Worm (Caenorhabditis elegans): ENCODE measurements around the gene T22G5.3.

The T22G5.3 gene

DNA sequence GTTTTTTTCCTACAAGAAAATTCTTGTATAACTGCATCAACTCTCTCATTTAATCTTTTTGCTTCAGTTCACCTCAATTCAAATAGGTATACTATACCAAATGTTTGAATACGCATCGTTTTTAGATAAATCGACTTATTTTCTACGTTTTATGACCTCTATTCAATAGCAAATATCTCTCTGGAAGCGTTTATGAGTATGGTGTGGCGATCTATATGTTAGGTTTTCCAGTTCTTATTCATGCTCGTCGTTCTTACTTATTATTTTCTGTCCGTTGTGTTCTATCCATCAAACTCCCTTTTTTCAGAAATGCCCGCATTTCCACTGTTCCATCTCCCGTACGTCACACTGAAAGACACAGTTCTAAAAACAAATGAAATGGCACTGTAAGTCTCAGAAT is at the start of gene T22G5.3:
TSS of gene T22G5.3 (plus strand) at position 301 of the 400 bp plus-strand sequence.
- no peak for TF ChIP-seq aly-1 (tag; optimal IDR thresholded peaks at IDR 0.05)
- no peak for TF ChIP-seq scrt-1 (GFP tag; IDR thresholded peaks at IDR 0.05)
- TF ChIP-seq ets-7 (tag; optimal IDR thresholded peaks at IDR 0.05): no peak
- TF ChIP-seq hnd-1 (tag; optimal IDR thresholded peaks at IDR 0.05): no peak
- no peak for TF ChIP-seq tbx-37 (GFP tag; conservative IDR thresholded peaks at IDR 0.05)
- no peak for TF ChIP-seq F13C5.2 (tag; optimal IDR thresholded peaks at IDR 0.05)
- no peak for TF ChIP-seq ama-1 (optimal IDR thresholded peaks at IDR 0.05)
- TF ChIP-seq tra-4 (tag; optimal IDR thresholded peaks at IDR 0.05): no peak
- TF ChIP-seq ceh-36 (tag; optimal IDR thresholded peaks at IDR 0.05): no peak
- no peak for TF ChIP-seq hmbx-1 (tag; optimal IDR thresholded peaks at IDR 0.05)
- TF ChIP-seq tbx-11 (GFP tag; IDR thresholded peaks at IDR 0.05): no peak
- no peak for TF ChIP-seq pes-1 (GFP tag; IDR thresholded peaks at IDR 0.05)
- TF ChIP-seq B0310.2 (tag; optimal IDR thresholded peaks at IDR 0.05): no peak

DNA sequence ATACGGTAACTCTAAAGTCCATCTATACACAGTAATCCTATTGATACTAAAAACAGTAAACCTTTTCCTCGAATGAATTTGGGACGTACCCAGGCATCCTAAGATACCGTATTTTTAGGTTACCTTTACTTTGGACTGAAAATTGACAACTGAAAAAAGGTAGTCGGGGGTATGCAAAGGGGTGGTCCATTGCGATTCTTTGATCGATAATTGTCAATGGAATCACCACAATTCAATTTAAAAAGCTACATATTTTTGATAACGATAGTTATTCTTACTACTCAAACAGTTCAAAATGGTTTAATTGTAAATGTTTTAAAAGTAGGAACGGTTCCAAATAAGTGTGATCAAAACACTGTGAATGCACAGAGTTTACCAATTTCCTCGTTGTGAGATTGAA is 46.8 kb upstream of the T22G5.3 start, which contains the start of gene srx-129:
TSS of gene srx-129 (plus strand) at position 301 of the 400 bp plus-strand sequence.
- no peak for TF ChIP-seq sea-1 (GFP tag; conservative IDR thresholded peaks at IDR 0.05)
- no peak for TF ChIP-seq pes-1 (GFP tag; IDR thresholded peaks at IDR 0.05)
- no peak for TF ChIP-seq ets-7 (tag; optimal IDR thresholded peaks at IDR 0.05)
- no peak for TF ChIP-seq scrt-1 (GFP tag; IDR thresholded peaks at IDR 0.05)

DNA sequence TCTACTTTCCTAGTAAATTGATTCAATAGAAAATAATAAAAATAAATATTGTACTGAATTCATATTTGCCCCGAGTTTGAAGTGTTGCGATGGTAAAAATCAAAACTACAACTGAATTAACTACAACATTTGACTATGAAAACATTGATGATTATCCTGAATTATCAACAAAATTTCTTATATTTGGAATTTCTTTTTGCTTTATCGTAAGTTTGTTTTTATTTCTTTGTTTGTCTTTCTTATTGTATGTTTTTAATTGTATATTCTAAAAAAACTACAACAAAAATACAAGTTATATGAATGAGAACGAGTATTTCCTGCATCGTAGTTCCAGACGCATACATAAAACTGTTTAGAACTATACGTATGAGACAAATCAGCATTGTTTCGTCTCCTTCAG is 43.5 kb upstream of the T22G5.3 start, which contains the start of gene srx-128:
TSS of gene srx-128 (plus strand) at position 301 of the 400 bp plus-strand sequence.
- TF ChIP-seq F13C5.2 (tag; optimal IDR thresholded peaks at IDR 0.05) (no peak), tbx-37 (GFP tag; conservative IDR thresholded peaks at IDR 0.05) (no peak), ceh-13 (GFP tag; optimal IDR thresholded peaks at IDR 0.05) (no peak), aly-1 (tag; optimal IDR thresholded peaks at IDR 0.05) (no peak), tbx-11 (GFP tag; IDR thresholded peaks at IDR 0.05) (no peak), hnd-1 (tag; optimal IDR thresholded peaks at IDR 0.05) (no peak), ceh-36 (tag; optimal IDR thresholded peaks at IDR 0.05) (no peak), hmg-4 (GFP tag; optimal IDR thresholded peaks at IDR 0.05) (no peak), scrt-1 (GFP tag; IDR thresholded peaks at IDR 0.05) (no peak), ets-7 (tag; optimal IDR thresholded peaks at IDR 0.05) (no peak), pes-1 (GFP tag; IDR thresholded peaks at IDR 0.05) (no peak), ama-1 (optimal IDR thresholded peaks at IDR 0.05) (no peak), sea-1 (GFP tag; conservative IDR thresholded peaks at IDR 0.05) (no peak), tra-4 (tag; optimal IDR thresholded peaks at IDR 0.05) (no peak), hmbx-1 (tag; optimal IDR thresholded peaks at IDR 0.05) (no peak), flt-1 (GFP tag; IDR thresholded peaks at IDR 0.05) (no peak), B0310.2 (tag; optimal IDR thresholded peaks at IDR 0.05) (no peak)

DNA sequence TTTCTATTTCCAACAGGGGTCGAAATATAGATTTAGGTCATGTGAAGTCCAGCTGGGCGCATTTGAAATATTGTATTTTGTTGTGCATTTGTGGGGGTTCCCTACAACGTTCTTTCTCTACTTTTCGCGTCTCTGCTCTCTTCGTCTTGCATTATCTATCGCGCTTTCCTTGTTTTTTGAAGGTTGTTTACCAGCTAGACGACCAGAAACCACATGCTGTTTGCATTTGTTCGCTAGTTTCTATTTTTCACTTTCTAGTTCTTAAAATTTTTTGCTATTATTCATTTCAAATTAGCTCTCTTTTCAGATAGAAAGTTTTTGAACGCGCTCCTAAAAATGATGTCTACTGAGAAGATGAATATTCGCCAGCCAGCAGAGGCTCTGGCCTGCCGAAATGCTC is 41.3 kb upstream of the T22G5.3 start, which contains the start of gene F55B12.10:
TSS of gene F55B12.10 (plus strand) at position 301 of the 400 bp plus-strand sequence.
- TF ChIP-seq flt-1 (GFP tag; IDR thresholded peaks at IDR 0.05) (no peak), tbx-11 (GFP tag; IDR thresholded peaks at IDR 0.05) (no peak), hmbx-1 (tag; optimal IDR thresholded peaks at IDR 0.05) (no peak)

DNA sequence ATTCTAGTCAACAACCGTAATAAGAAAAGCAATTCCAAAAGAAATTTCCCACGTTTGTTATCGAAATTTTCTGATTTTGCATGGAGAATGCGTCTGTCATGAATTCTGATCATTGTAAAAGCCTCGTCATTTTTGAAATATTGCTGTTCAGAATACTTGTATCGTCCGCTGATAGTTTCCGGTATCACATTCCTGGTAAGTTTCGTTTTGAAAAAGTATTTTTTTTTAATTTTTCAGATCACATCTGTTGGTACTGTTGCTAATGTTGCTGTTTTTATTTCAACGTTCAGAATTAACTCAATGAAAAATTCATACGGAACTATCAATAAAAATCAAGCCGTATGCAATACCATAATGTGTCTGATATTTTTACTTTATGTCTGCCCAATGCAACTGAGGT is 39.8 kb upstream of the T22G5.3 start, which contains the start of gene srx-17:
TSS of gene srx-17 (plus strand) at position 301 of the 400 bp plus-strand sequence.
- no peak for TF ChIP-seq sea-1 (GFP tag; conservative IDR thresholded peaks at IDR 0.05)
- no peak for TF ChIP-seq hmg-4 (GFP tag; optimal IDR thresholded peaks at IDR 0.05)
- TF ChIP-seq F13C5.2 (tag; optimal IDR thresholded peaks at IDR 0.05): no peak
- no peak for TF ChIP-seq B0310.2 (tag; optimal IDR thresholded peaks at IDR 0.05)
- no peak for TF ChIP-seq scrt-1 (GFP tag; IDR thresholded peaks at IDR 0.05)
- no peak for TF ChIP-seq tbx-37 (GFP tag; conservative IDR thresholded peaks at IDR 0.05)
- TF ChIP-seq tbx-11 (GFP tag; IDR thresholded peaks at IDR 0.05): no peak
- no peak for TF ChIP-seq hnd-1 (tag; optimal IDR thresholded peaks at IDR 0.05)
- TF ChIP-seq pes-1 (GFP tag; IDR thresholded peaks at IDR 0.05): no peak
- no peak for TF ChIP-seq aly-1 (tag; optimal IDR thresholded peaks at IDR 0.05)
- TF ChIP-seq ets-7 (tag; optimal IDR thresholded peaks at IDR 0.05): no peak
- TF ChIP-seq flt-1 (GFP tag; IDR thresholded peaks at IDR 0.05): no peak
- TF ChIP-seq ceh-36 (tag; optimal IDR thresholded peaks at IDR 0.05): no peak
- no peak for TF ChIP-seq tra-4 (tag; optimal IDR thresholded peaks at IDR 0.05)

DNA sequence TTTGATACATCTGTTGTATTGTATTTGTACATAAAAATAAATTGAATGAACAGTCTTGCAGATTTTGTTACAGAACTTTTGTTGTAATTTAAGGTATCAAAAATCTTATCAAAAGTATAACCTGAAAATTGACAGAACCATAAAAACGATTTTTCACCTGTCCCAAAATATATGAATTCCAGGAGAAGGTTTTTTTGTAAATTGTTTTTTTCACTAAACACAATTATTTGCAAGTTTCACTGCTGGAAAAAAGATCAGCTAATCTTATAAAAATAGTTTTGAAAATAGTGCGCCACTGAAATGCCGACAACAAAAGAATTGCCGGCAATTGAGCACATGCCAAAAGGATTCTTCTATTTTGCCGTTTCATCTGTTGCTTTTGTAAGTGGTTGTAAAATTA is 37.6 kb upstream of the T22G5.3 start, which contains the start of gene srx-130:
TSS of gene srx-130 (plus strand) at position 301 of the 400 bp plus-strand sequence.
- TF ChIP-seq ceh-13 (GFP tag; optimal IDR thresholded peaks at IDR 0.05) (no peak), tra-4 (tag; optimal IDR thresholded peaks at IDR 0.05) (no peak), tbx-11 (GFP tag; IDR thresholded peaks at IDR 0.05) (no peak)

DNA sequence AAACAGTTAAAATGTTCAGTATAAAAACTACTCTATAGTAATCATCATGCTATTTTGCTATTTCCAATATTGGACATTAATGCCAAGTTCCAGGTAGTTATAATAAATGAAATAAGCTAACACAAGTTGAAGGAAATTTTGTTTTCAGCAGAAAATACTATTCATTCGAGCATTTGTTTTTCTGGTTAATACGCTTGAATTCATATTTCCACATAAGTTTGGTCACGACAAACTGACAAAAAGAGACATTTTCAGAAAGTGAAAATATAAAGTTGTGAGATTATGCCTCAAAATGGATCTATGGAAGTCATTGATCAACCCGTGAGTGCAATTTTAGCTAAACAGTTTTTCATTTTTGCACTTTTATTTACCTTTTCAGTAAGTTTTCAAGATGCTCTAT is 35.6 kb upstream of the T22G5.3 start, which contains the start of gene srx-131:
TSS of gene srx-131 (plus strand) at position 301 of the 400 bp plus-strand sequence.
- TF ChIP-seq tra-4 (tag; optimal IDR thresholded peaks at IDR 0.05): no peak
- no peak for TF ChIP-seq ceh-13 (GFP tag; optimal IDR thresholded peaks at IDR 0.05)
- TF ChIP-seq ceh-36 (tag; optimal IDR thresholded peaks at IDR 0.05): no peak

DNA sequence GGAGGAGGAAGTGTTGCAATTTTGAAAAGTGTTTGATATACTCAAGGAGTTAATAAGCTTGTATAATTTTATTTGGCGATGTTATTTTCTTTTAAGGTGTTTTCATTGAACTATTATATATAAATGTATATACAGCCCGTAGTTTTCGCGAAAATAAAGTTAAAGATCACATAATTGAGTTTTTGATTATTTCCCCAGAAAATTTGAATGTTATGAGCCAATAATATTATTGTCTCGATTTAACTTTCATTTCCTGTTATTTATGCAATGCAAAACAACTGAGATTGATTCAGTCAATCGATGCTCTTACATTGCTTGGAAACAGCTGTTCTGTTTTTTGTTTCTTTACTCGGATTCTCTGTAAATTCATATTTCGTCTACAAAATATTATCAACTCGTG is 32.3 kb upstream of the T22G5.3 start, which contains the start of gene srx-133:
TSS of gene srx-133 (plus strand) at position 301 of the 400 bp plus-strand sequence.
- no peak for TF ChIP-seq ets-7 (tag; optimal IDR thresholded peaks at IDR 0.05)
- no peak for TF ChIP-seq hmbx-1 (tag; optimal IDR thresholded peaks at IDR 0.05)
- no peak for TF ChIP-seq ama-1 (optimal IDR thresholded peaks at IDR 0.05)
- TF ChIP-seq flt-1 (GFP tag; IDR thresholded peaks at IDR 0.05): no peak
- no peak for TF ChIP-seq ceh-13 (GFP tag; optimal IDR thresholded peaks at IDR 0.05)
- no peak for TF ChIP-seq F13C5.2 (tag; optimal IDR thresholded peaks at IDR 0.05)
- no peak for TF ChIP-seq sea-1 (GFP tag; conservative IDR thresholded peaks at IDR 0.05)
- TF ChIP-seq pes-1 (GFP tag; IDR thresholded peaks at IDR 0.05): no peak
- TF ChIP-seq ceh-36 (tag; optimal IDR thresholded peaks at IDR 0.05): no peak
- TF ChIP-seq hnd-1 (tag; optimal IDR thresholded peaks at IDR 0.05): no peak
